Worm (Caenorhabditis elegans): ENCODE results near the gene nsun-1.

nsun-1 gene

ce11 chrII:475890-476420, at the start of gene nsun-1:
Gene nsun-1, minus strand, starts transcription at chrII:475940.
- no peak for TF ChIP-seq egl-27 (tag; optimal IDR thresholded peaks at IDR 0.05)
- no peak for TF ChIP-seq fos-1 (tag; optimal IDR thresholded peaks at IDR 0.05)
- TF ChIP-seq ztf-4 (tag; optimal IDR thresholded peaks at IDR 0.05), result no peak
- TF ChIP-seq dpl-1 (GFP tag; optimal IDR thresholded peaks at IDR 0.05), result peak; percentile 36 to 69 (median 44)
- TF ChIP-seq nhr-12 (tag; optimal IDR thresholded peaks at IDR 0.05), result no peak
- no peak for TF ChIP-seq lin-13 (GFP tag; optimal IDR thresholded peaks at IDR 0.05)
- no peak for TF ChIP-seq aly-2 (tag; optimal IDR thresholded peaks at IDR 0.05)
- TF ChIP-seq C16A3.4 (tag; optimal IDR thresholded peaks at IDR 0.05), result peak; percentile 61
- TF ChIP-seq ceh-82 (tag; optimal IDR thresholded peaks at IDR 0.05), result peak; percentile 1 to 83 (median 42)
- no peak for TF ChIP-seq nhr-11 (tag; optimal IDR thresholded peaks at IDR 0.05)
- no peak for TF ChIP-seq ces-1 (GFP tag; optimal IDR thresholded peaks at IDR 0.05)
- no peak for TF ChIP-seq nhr-19 (GFP tag; conservative IDR thresholded peaks at IDR 0.05)
- no peak for TF ChIP-seq hlh-17 (GFP tag; optimal IDR thresholded peaks at IDR 0.05; ENCODE audit: borderline replicate concordance)
- peak; percentile 63 for TF ChIP-seq fkh-8 (tag; optimal IDR thresholded peaks at IDR 0.05)
- TF ChIP-seq irx-1 (tag; optimal IDR thresholded peaks at IDR 0.05), result peak; percentile 42
- no peak for TF ChIP-seq dsc-1 (tag; optimal IDR thresholded peaks at IDR 0.05)
- no peak for TF ChIP-seq nhr-20 (tag; optimal IDR thresholded peaks at IDR 0.05)
- peak in 1 of 6 experiments; percentile 11 for TF ChIP-seq elt-3 (tag; optimal IDR thresholded peaks at IDR 0.05)
- no peak for TF ChIP-seq swsn-7 (tag; optimal IDR thresholded peaks at IDR 0.05)
- peak; percentile 16 for TF ChIP-seq blmp-1 (tag; optimal IDR thresholded peaks at IDR 0.05)
- TF ChIP-seq tbx-2 (tag; optimal IDR thresholded peaks at IDR 0.05), result peak; percentile 64
- TF ChIP-seq elt-2 (tag; optimal IDR thresholded peaks at IDR 0.05), result no peak
- TF ChIP-seq rnt-1 (tag; optimal IDR thresholded peaks at IDR 0.05), result peak; percentile 93
- TF ChIP-seq aha-1 (tag; optimal IDR thresholded peaks at IDR 0.05), result no peak
- no peak for TF ChIP-seq alr-1 (tag; optimal IDR thresholded peaks at IDR 0.05; ENCODE audit: borderline replicate concordance)
- TF ChIP-seq efl-3 (GFP tag; optimal IDR thresholded peaks at IDR 0.05), result no peak
- TF ChIP-seq grh-1 (GFP tag; IDR thresholded peaks at IDR 0.05), result 0 out of 2 replicates have a peak, but pooled peaks have one; percentile 12
- peak; percentile 28 for TF ChIP-seq pax-3 (tag; optimal IDR thresholded peaks at IDR 0.05)
- TF ChIP-seq C34B4.2 (tag; optimal IDR thresholded peaks at IDR 0.05), result no peak
- no peak for TF ChIP-seq unc-62 (GFP tag; optimal IDR thresholded peaks at IDR 0.05)
- TF ChIP-seq C04F5.9 (tag; optimal IDR thresholded peaks at IDR 0.05), result peak; percentile 0
- TF ChIP-seq lir-3 (tag; optimal IDR thresholded peaks at IDR 0.05; ENCODE audit: poor library complexity), result peak; percentile 72
- no peak for TF ChIP-seq mab-9 (GFP tag; IDR thresholded peaks at IDR 0.05)
- no peak for TF ChIP-seq fkh-10 (GFP tag; optimal IDR thresholded peaks at IDR 0.05)
- peak; percentile 39; the same call in 1 of the 2 replicates for TF ChIP-seq unc-98 (GFP tag; IDR thresholded peaks at IDR 0.05)
- TF ChIP-seq ceh-8 (GFP tag; optimal IDR thresholded peaks at IDR 0.05), result no peak
- no peak for TF ChIP-seq zag-1 (tag; optimal IDR thresholded peaks at IDR 0.05)
- peak; percentile 71 for TF ChIP-seq lin-15B (tag; optimal IDR thresholded peaks at IDR 0.05)
- TF ChIP-seq lin-14 (GFP tag; optimal IDR thresholded peaks at IDR 0.05), result no peak
- TF ChIP-seq mep-1 (tag; optimal IDR thresholded peaks at IDR 0.05), result peak; percentile 52
- no peak for TF ChIP-seq Y116A8C.19 (tag; optimal IDR thresholded peaks at IDR 0.05; ENCODE audit: borderline replicate concordance)
- TF ChIP-seq lsy-2 (tag; optimal IDR thresholded peaks at IDR 0.05), result peak; percentile 27 to 66
- peak; percentile 46 for TF ChIP-seq F16B12.6 (tag; optimal IDR thresholded peaks at IDR 0.05)
- TF ChIP-seq nhr-76 (tag; optimal IDR thresholded peaks at IDR 0.05), result no peak
- TF ChIP-seq isw-1 (GFP tag; IDR thresholded peaks at IDR 0.05), result peak; percentile 46
- TF ChIP-seq hpl-2 (GFP tag; optimal IDR thresholded peaks at IDR 0.05), result no peak
- TF ChIP-seq lin-39 (tag; optimal IDR thresholded peaks at IDR 0.05), result no peak
- no peak for TF ChIP-seq ets-5 (GFP tag; IDR thresholded peaks at IDR 0.05)
- no peak for TF ChIP-seq tlp-1 (tag; optimal IDR thresholded peaks at IDR 0.05)
- peak; percentile 78 for TF ChIP-seq ceh-90 (tag; optimal IDR thresholded peaks at IDR 0.05)
- TF ChIP-seq fkh-4 (tag; optimal IDR thresholded peaks at IDR 0.05; ENCODE audit: borderline replicate concordance), result peak; percentile 12
- peak; percentile 52 for TF ChIP-seq snu-23 (GFP tag; optimal IDR thresholded peaks at IDR 0.05)

Measured in whole organism, L1 larva.